Fruit fly (Drosophila melanogaster): ENCODE measurements around the gene CG7366.

- TF ChIP-seq ttk (optimal IDR thresholded peaks at IDR 0.05) (no peak), Sin3A (optimal IDR thresholded peaks at IDR 0.05) (no peak)
Measured at dm6 chr3L:8210596-8210995, 8.4 kb upstream of the CG7366 start, which contains the start of gene tut.

All from Kc167 (cell line).